Fruit fly (Drosophila melanogaster) S2 (cell line): ENCODE measurements around the gene CG1090.

Source experiments
- CG8478 ChIP-seq: fragments of >200 bp; optimal IDR thresholded peaks from 2 replicates; lab custom pipeline; 2018
- CTCF ChIP-seq, 2 experiments: fragments of >200 bp; optimal IDR thresholded peaks; 2 replicates each; lab custom pipeline; 2018

dm6 chr3R:4348197-4348814 is 11.4 kb upstream of the CG1090 start:
- TF ChIP-seq CG8478 (lab: Kevin White, UChicago) (no peak), CTCF (optimal IDR thresholded peaks at IDR 0.05; lab: Kevin White, UChicago) (no peak)
